Fruit fly (Drosophila melanogaster) whole organism, prepupa: ENCODE results near the gene Imp.

ENCODE experiments used
- Blimp-1 ChIP-seq: fragments of 200-800 bp; sonication (Bioruptor generic); optimal IDR thresholded peaks from 3 replicates; lab custom pipeline; 2017; ENCODE audit warnings: missing biosample characterization, missing genetic modification characterization, mild to moderate bottlenecking, moderate library complexity, missing genetic modification reagents
- CG10631 ChIP-seq: fragments of 200-800 bp; sonication (Bioruptor generic); optimal IDR thresholded peaks from 2 replicates; lab custom pipeline; 2016; ENCODE audit warnings: missing biosample characterization, missing genetic modification characterization
- CG10669 ChIP-seq: fragments of 200-800 bp; sonication (Bioruptor generic); optimal IDR thresholded peaks from 3 replicates; lab custom pipeline; 2018; ENCODE audit warnings: missing biosample characterization, mild to moderate bottlenecking, missing genetic modification characterization, moderate library complexity
- CG11294 ChIP-seq: fragments of 200-800 bp; sonication (Bioruptor generic); IDR thresholded peaks from 2 replicates; pipeline ENCODE4 v1.3.6; 2022; ENCODE audit warnings: missing biosample characterization, missing genetic modification characterization
- CG11902 ChIP-seq: fragments of 200-800 bp; sonication (Bioruptor generic); optimal IDR thresholded peaks from 3 replicates; lab custom pipeline; 2016; ENCODE audit warnings: missing biosample characterization, missing genetic modification characterization
- CG16779 ChIP-seq: fragments of 200-800 bp; sonication (Bioruptor generic); optimal IDR thresholded peaks from 3 replicates; lab custom pipeline; 2017; ENCODE audit warnings: missing biosample characterization, mild to moderate bottlenecking, missing genetic modification characterization
- CG3032 ChIP-seq: fragments of 200-800 bp; optimal IDR thresholded peaks from 2 replicates; lab custom pipeline; 2019; ENCODE audit warnings: missing biosample characterization, mild to moderate bottlenecking, missing genetic modification characterization, moderate library complexity
- CG31627 ChIP-seq: fragments of 200-800 bp; sonication (Bioruptor generic); optimal IDR thresholded peaks from 3 replicates; lab custom pipeline; 2016; ENCODE audit warnings: missing biosample characterization, missing genetic modification characterization
- CG32006 ChIP-seq: fragments of 200-800 bp; sonication (Bioruptor generic); optimal IDR thresholded peaks from 3 replicates; lab custom pipeline; 2017; ENCODE audit warnings: missing biosample characterization, mild to moderate bottlenecking, missing genetic modification characterization
- CG3919 ChIP-seq: fragments of 200-800 bp; sonication (Bioruptor generic); optimal IDR thresholded peaks from 3 replicates; lab custom pipeline; 2016; ENCODE audit warnings: missing biosample characterization, missing genetic modification characterization
- CG4318 ChIP-seq: fragments of 200-800 bp; sonication (Bioruptor generic); optimal IDR thresholded peaks from 3 replicates; lab custom pipeline; 2017; ENCODE audit warnings: missing biosample characterization, mild to moderate bottlenecking, missing genetic modification characterization
- CG6163 ChIP-seq: fragments of 200-800 bp; sonication (Bioruptor generic); IDR thresholded peaks from 3 replicates; pipeline ENCODE4 v1.3.6; 2022; ENCODE audit warnings: missing biosample characterization, missing genetic modification characterization
- CG6276 ChIP-seq: fragments of 200-800 bp; sonication (Bioruptor generic); optimal IDR thresholded peaks from 2 replicates; lab custom pipeline; 2017; ENCODE audit warnings: missing biosample characterization, mild to moderate bottlenecking, missing genetic modification characterization
- CG6808 ChIP-seq: fragments of 200-800 bp; sonication (Bioruptor generic); optimal IDR thresholded peaks from 3 replicates; lab custom pipeline; 2017; ENCODE audit warnings: missing biosample characterization, missing genetic modification characterization, mild to moderate bottlenecking, moderate library complexity, missing genetic modification reagents
- CG7368 ChIP-seq: fragments of 200-800 bp; sonication (Bioruptor generic); optimal IDR thresholded peaks from 3 replicates; lab custom pipeline; 2016; ENCODE audit warnings: missing biosample characterization, missing genetic modification characterization
- CG8119 ChIP-seq: fragments of 200-800 bp; sonication (Bioruptor generic); IDR thresholded peaks from 3 replicates; pipeline ENCODE4 v1.3.6; 2022; ENCODE audit warnings: missing biosample characterization, missing genetic modification characterization
- CG9139 ChIP-seq: fragments of 200-800 bp; sonication (Bioruptor generic); optimal IDR thresholded peaks from 3 replicates; lab custom pipeline; 2017; ENCODE audit warnings: missing biosample characterization, mild to moderate bottlenecking, missing genetic modification characterization
- Eip75B ChIP-seq: fragments of 200-800 bp; sonication (Bioruptor generic); optimal IDR thresholded peaks from 3 replicates; lab custom pipeline; 2016; ENCODE audit warnings: missing biosample characterization, missing genetic modification characterization
- Eip93F ChIP-seq: fragments of 200-800 bp; sonication (Bioruptor generic); optimal IDR thresholded peaks from 2 replicates; lab custom pipeline; 2016; ENCODE audit warnings: missing biosample characterization, mild to moderate bottlenecking, missing genetic modification characterization
- Ets21C ChIP-seq: fragments of 200-800 bp; sonication (Bioruptor generic); optimal IDR thresholded peaks from 3 replicates; lab custom pipeline; 2016; ENCODE audit warnings: missing biosample characterization, missing genetic modification characterization
- Gug ChIP-seq: fragments of 200-800 bp; sonication (Bioruptor generic); IDR thresholded peaks from 2 replicates; pipeline ENCODE4 v1.3.6; 2022; ENCODE audit warnings: missing biosample characterization, missing genetic modification characterization
- Hr39 ChIP-seq: fragments of 200-800 bp; sonication (Bioruptor generic); optimal IDR thresholded peaks from 2 replicates; lab custom pipeline; 2016; ENCODE audit warnings: missing biosample characterization, missing genetic modification characterization
- Met ChIP-seq: fragments of 200-800 bp; sonication (Bioruptor generic); optimal IDR thresholded peaks from 3 replicates; lab custom pipeline; 2016; ENCODE audit warnings: missing biosample characterization, missing genetic modification characterization
- Sox102F ChIP-seq: fragments of 200-800 bp; sonication (Bioruptor generic); optimal IDR thresholded peaks from 2 replicates; lab custom pipeline; 2016; ENCODE audit warnings: missing biosample characterization, mild to moderate bottlenecking, missing genetic modification characterization
- Sox14 ChIP-seq: fragments of 200-800 bp; sonication (Bioruptor generic); optimal IDR thresholded peaks from 3 replicates; lab custom pipeline; 2016; ENCODE audit warnings: missing biosample characterization, missing genetic modification characterization
- Sox15 ChIP-seq: fragments of 200-800 bp; sonication (Bioruptor generic); optimal IDR thresholded peaks from 3 replicates; lab custom pipeline; 2016; ENCODE audit warnings: missing biosample characterization, missing genetic modification characterization
- achi ChIP-seq: fragments of 200-800 bp; sonication (Bioruptor generic); optimal IDR thresholded peaks from 3 replicates; lab custom pipeline; 2016; ENCODE audit warnings: missing biosample characterization, missing genetic modification characterization
- dac ChIP-seq: fragments of 200-800 bp; sonication (Bioruptor generic); optimal IDR thresholded peaks from 2 replicates; lab custom pipeline; 2017; ENCODE audit warnings: missing biosample characterization, mild to moderate bottlenecking, missing genetic modification characterization
- dsx ChIP-seq: fragments of 200-800 bp; optimal IDR thresholded peaks from 3 replicates; lab custom pipeline; 2019; ENCODE audit warnings: missing biosample characterization, mild to moderate bottlenecking, missing genetic modification characterization, moderate library complexity; ENCODE audit not compliant: poor library complexity, severe bottlenecking
- eg ChIP-seq: fragments of 200-800 bp; sonication (Bioruptor generic); IDR thresholded peaks from 3 replicates; pipeline ENCODE4 v1.3.6; 2022; ENCODE audit warnings: missing biosample characterization, missing genetic modification characterization
- esn ChIP-seq: fragments of 200-800 bp; sonication (Bioruptor generic); optimal IDR thresholded peaks from 2 replicates; lab custom pipeline; 2016; ENCODE audit warnings: missing biosample characterization, mild to moderate bottlenecking, missing genetic modification characterization, moderate library complexity
- fd85E ChIP-seq: fragments of 200-800 bp; sonication (Bioruptor generic); optimal IDR thresholded peaks from 3 replicates; lab custom pipeline; 2016; ENCODE audit warnings: missing biosample characterization, missing genetic modification characterization
- fkh ChIP-seq: fragments of 200-800 bp; sonication (Bioruptor generic); optimal IDR thresholded peaks from 3 replicates; lab custom pipeline; 2017; ENCODE audit warnings: missing biosample characterization, mild to moderate bottlenecking, missing genetic modification characterization, moderate library complexity
- lz ChIP-seq: fragments of 200-800 bp; sonication (Bioruptor generic); optimal IDR thresholded peaks from 3 replicates; lab custom pipeline; 2016; ENCODE audit warnings: missing biosample characterization, missing genetic modification characterization
- net ChIP-seq: fragments of 200-800 bp; sonication (Bioruptor generic); optimal IDR thresholded peaks from 3 replicates; lab custom pipeline; 2016; ENCODE audit warnings: missing biosample characterization, missing genetic modification characterization
- salr ChIP-seq, 2 experiments: fragments of 200-800 bp; sonication (Bioruptor generic); optimal IDR thresholded peaks; 3 replicates each; lab custom pipeline; 2016 to 2018; ENCODE audit warnings: missing biosample characterization in 2 of 2, missing genetic modification characterization in 2 of 2, mild to moderate bottlenecking in 1 of 2
- spab ChIP-seq: fragments of 200-800 bp; sonication (Bioruptor generic); optimal IDR thresholded peaks from 2 replicates; lab custom pipeline; 2017; ENCODE audit warnings: missing biosample characterization, mild to moderate bottlenecking, missing genetic modification characterization, missing genetic modification reagents
- ss ChIP-seq, 2 experiments: fragments of 200-800 bp; sonication (Bioruptor generic); optimal IDR thresholded peaks; 2 replicates in 1 of 2; 3 replicates in 1 of 2; lab custom pipeline; 2017 to 2018; ENCODE audit warnings: mild to moderate bottlenecking in 2 of 2, missing biosample characterization in 2 of 2, missing genetic modification characterization in 2 of 2, moderate library complexity in 1 of 2
- svp ChIP-seq: fragments of 200-800 bp; sonication (Bioruptor generic); peaks from one replicate; lab custom pipeline; 2016; ENCODE audit warnings: missing biosample characterization, missing genetic modification characterization
- topi ChIP-seq: fragments of 200-800 bp; sonication (Bioruptor generic); optimal IDR thresholded peaks from 3 replicates; lab custom pipeline; 2016; ENCODE audit warnings: missing biosample characterization, missing genetic modification characterization
- vri ChIP-seq: fragments of 200-800 bp; sonication (Bioruptor generic); optimal IDR thresholded peaks from 3 replicates; lab custom pipeline; 2016; ENCODE audit warnings: missing biosample characterization, mild to moderate bottlenecking, missing genetic modification characterization

The Imp gene

DNA sequence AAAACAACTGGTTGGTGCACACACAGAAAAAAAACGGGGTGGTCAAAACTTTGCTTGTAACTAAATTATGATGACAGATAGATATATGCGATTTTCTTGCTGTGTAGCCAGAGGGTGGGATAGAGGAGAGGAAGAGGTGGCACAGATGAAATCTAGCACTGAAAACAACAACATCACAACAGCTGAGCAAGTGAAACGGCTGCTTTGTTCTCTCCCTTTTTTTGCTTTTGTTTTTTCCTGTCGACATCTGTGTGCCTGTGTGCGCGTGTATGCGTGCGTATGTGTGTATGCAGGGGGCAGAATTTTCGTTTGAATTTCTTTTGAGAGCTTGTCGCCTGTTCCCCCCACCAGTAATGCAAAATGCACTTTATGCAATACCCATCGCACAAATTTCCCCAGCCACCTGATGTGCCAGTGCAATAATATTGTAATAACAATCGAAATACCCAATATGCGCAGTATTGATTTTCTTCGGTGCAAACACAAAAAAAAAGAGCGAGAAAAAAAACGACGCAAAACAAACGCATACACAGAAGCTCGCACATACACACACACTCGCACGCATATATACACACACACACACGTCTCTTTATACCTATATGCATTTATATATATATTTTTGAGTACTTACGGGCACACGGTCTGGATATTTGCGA lies 56.6 kb downstream of the Imp start (continued):
- TF ChIP-seq esn (GFP tag; lab: Kevin White, UChicago) = peak; percentile 59
- TF ChIP-seq CG6808 (GFP tag; lab: Kevin White, UChicago) = peak; percentile 90
- no peak for TF ChIP-seq fd85E (GFP tag; lab: Kevin White, UChicago)
- peak; percentile 73 for TF ChIP-seq Eip93F
- TF ChIP-seq CG31627 = peak; percentile 54
- peak; percentile 69 for TF ChIP-seq dsx (GFP tag; lab: Kevin White, UChicago)
- TF ChIP-seq lz (GFP tag; lab: Kevin White, UChicago) = peak; percentile 68
- TF ChIP-seq CG3919 (GFP tag; lab: Kevin White, UChicago) = peak; percentile 56
- peak; percentile 80 for TF ChIP-seq CG9139 (GFP tag; lab: Kevin White, UChicago)
- TF ChIP-seq CG7368 = peak; percentile 66
- peak; percentile 71 for TF ChIP-seq Eip75B (GFP tag; lab: Kevin White, UChicago)
- TF ChIP-seq Sox102F (GFP tag; lab: Kevin White, UChicago) = peak; percentile 59
- TF ChIP-seq CG4318 (GFP tag; lab: Kevin White, UChicago) = peak; percentile 61
- TF ChIP-seq topi (GFP tag; lab: Kevin White, UChicago) = peak; percentile 65
- no peak for TF ChIP-seq Ets21C (GFP tag; lab: Kevin White, UChicago)
- TF ChIP-seq salr (GFP tag; optimal IDR thresholded peaks at IDR 0.05; lab: Kevin White, UChicago) = peak in 1 of 2 experiments; percentile 84
- peak; percentile 56 for TF ChIP-seq dac (GFP tag; lab: Kevin White, UChicago)
- TF ChIP-seq svp (GFP tag; lab: Kevin White, UChicago) = peak; percentile 83
- peak; percentile 85 for TF ChIP-seq CG32006 (GFP tag; lab: Kevin White, UChicago)
- peak; percentile 81 for TF ChIP-seq CG16779
- peak; percentile 70 for TF ChIP-seq CG10631 (GFP tag; lab: Kevin White, UChicago)
- TF ChIP-seq achi (GFP tag; lab: Kevin White, UChicago) = peak; percentile 58
- no peak for TF ChIP-seq vri (GFP tag; lab: Kevin White, UChicago)
- TF ChIP-seq Gug (GFP tag; lab: Robert Waterston, UW) = peak; percentile 53
- TF ChIP-seq CG10669 = peak; percentile 60

DNA sequence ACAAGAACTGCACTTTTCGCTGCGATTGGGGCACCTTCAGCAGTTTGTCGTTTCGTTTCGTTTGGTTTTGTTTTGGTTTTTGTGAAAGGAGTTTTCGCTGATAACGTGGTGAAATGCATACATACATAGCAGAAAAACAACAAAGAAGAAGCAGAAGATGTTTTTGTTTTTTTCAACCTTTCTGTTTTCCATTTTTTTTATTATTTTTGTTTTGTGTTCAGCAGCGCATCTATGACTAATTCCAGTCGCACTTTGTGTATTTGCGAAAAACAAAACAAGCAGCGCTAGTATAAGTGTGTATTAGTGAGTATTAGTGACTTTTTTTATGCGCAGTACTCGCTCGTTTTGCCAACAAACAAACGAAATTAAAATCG lies 57.1 kb downstream of the Imp start:
- no peak for TF ChIP-seq ss (GFP tag; optimal IDR thresholded peaks at IDR 0.05; lab: Kevin White, UChicago)
- peak; percentile 59; the same call in 2 of the 3 replicates for TF ChIP-seq CG8119
- TF ChIP-seq Blimp-1 (GFP tag; lab: Kevin White, UChicago) = peak; percentile 25
- peak; percentile 75 for TF ChIP-seq CG6276

DNA sequence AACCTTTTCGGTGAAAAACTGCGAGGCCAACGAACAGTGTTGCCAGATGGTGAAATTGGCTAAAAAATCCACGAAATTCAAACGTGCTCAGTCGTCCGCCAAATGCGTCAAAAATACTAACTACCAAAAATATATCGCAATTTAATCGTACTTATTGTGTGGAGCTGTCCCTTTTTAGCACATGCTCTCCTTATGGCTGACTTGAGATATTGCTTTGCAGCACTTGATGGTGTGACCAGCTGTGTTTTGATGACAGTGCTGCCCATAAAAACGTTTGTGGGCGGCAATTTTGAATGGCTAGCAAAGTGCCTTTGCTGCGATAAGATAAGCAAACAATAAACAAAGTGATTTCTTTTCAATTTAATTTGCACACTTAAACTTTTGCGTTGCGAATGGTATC lies 59.9 kb downstream of the Imp start, which contains the start of gene Tango5:
Gene Tango5 (minus strand): TSS at position 208 of the 400 bp plus-strand sequence.
- TF ChIP-seq CG6808 (GFP tag; lab: Kevin White, UChicago) (peak; percentile 100), Met (GFP tag; lab: Kevin White, UChicago) (no peak), CG16779 (no peak), Sox15 (GFP tag; lab: Kevin White, UChicago) (no peak), CG32006 (GFP tag; lab: Kevin White, UChicago) (no peak), Sox102F (GFP tag; lab: Kevin White, UChicago) (no peak), Blimp-1 (GFP tag; lab: Kevin White, UChicago) (no peak), dac (GFP tag; lab: Kevin White, UChicago) (no peak), fkh (GFP tag; lab: Kevin White, UChicago) (peak; percentile 81), achi (GFP tag; lab: Kevin White, UChicago) (no peak), CG11902 (GFP tag; lab: Kevin White, UChicago) (no peak), Eip93F (no peak), spab (GFP tag; lab: Kevin White, UChicago) (no peak), Ets21C (GFP tag; lab: Kevin White, UChicago) (no peak), CG9139 (GFP tag; lab: Kevin White, UChicago) (no peak), Sox14 (GFP tag; lab: Kevin White, UChicago) (peak; percentile 55), Hr39 (peak; percentile 3), CG6163 (GFP tag; lab: Robert Waterston, UW) (no peak), net (no peak), CG11294 (GFP tag; lab: Robert Waterston, UW) (no peak), CG8119 (no peak), CG3032 (tag; lab: Kevin White, UChicago) (peak; percentile 3), CG3919 (GFP tag; lab: Kevin White, UChicago) (no peak), eg (GFP tag; lab: Robert Waterston, UW) (no peak), svp (GFP tag; lab: Kevin White, UChicago) (peak; percentile 54)
- TF ChIP-seq, all 60 proteins: peak for 6
